Worm (Caenorhabditis elegans): Measurements from ENCODE around the gene Y73C8C.10.
A peak's percentile ranks its signal among the peaks of the same experiment; 100 is the strongest.

Gene Y73C8C.10

ce11 chrV:3159252-3159651, 31.7 kb upstream of the Y73C8C.10 start, which contains the start of gene C36C5.12:
TSS of gene C36C5.12 (minus strand) at chrV:3159352.
- no peak for TF ChIP-seq nhr-71 (tag; optimal IDR thresholded peaks at IDR 0.05)
- no peak for TF ChIP-seq efl-1 (optimal IDR thresholded peaks at IDR 0.05)
- peak in 1 of 2 experiments; percentile 29 for TF ChIP-seq efl-1 (GFP tag; optimal IDR thresholded peaks at IDR 0.05 in 1 of 2)
- no peak for TF ChIP-seq fos-1 (tag; optimal IDR thresholded peaks at IDR 0.05)
- TF ChIP-seq ztf-4 (tag; optimal IDR thresholded peaks at IDR 0.05): no peak

DNA sequence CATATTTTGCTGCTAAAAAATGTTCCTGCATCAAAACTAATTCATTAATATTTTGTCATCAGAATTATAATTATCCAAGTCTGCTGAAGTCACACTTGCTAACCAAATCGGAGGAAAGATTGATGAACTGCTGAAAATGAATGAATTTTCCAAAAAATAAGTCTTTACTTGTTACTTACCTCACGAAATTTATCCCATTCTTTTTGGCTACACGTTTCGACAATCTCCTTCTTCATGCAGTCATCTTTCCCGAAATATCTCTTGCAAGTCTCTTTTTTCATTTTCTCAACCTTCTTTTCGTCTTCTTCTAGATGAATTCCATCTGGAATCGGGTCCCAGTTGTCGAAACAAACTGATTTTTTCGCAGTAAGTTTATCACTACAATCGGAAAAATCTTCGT, 30.8 kb upstream of the Y73C8C.10 start:
- TF ChIP-seq efl-3 (GFP tag; optimal IDR thresholded peaks at IDR 0.05) (no peak), ceh-90 (tag; optimal IDR thresholded peaks at IDR 0.05) (no peak), ztf-4 (tag; optimal IDR thresholded peaks at IDR 0.05) (no peak), egl-13 (tag; optimal IDR thresholded peaks at IDR 0.05) (no peak), fkh-10 (GFP tag; optimal IDR thresholded peaks at IDR 0.05) (no peak), hpl-2 (GFP tag; optimal IDR thresholded peaks at IDR 0.05) (no peak), unc-62 (GFP tag; optimal IDR thresholded peaks at IDR 0.05) (no peak), unc-98 (GFP tag; IDR thresholded peaks at IDR 0.05) (no peak), vab-15 (tag; optimal IDR thresholded peaks at IDR 0.05) (no peak), dsc-1 (tag; optimal IDR thresholded peaks at IDR 0.05) (no peak), lin-13 (GFP tag; optimal IDR thresholded peaks at IDR 0.05) (no peak), nhr-12 (tag; optimal IDR thresholded peaks at IDR 0.05) (no peak), irx-1 (tag; optimal IDR thresholded peaks at IDR 0.05) (no peak), elt-2 (tag; optimal IDR thresholded peaks at IDR 0.05) (no peak)

DNA sequence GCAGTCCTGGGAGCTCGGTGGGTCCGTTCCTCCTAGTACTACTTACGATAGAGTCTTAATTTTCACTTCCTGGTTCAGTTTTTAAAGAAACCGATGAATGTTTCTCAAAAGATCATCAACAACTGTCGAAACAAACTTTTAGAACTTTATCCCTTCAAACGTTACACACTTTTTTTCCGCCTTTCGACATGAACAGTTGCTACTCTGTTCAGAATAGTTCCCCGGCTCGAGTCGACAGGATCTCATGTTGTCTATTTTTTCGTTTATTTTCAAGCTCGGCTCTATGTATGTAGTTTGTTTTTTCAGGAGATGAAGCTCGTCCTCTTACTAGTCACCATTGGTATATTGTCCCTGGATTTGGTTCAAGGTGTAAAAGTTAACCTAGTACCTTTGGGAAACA, 29.2 kb upstream of the Y73C8C.10 start, which contains the start of gene exh-1:
TSS of gene exh-1 (plus strand) at position 301 of the 400 bp plus-strand sequence.
- TF ChIP-seq ces-1 (GFP tag; optimal IDR thresholded peaks at IDR 0.05) (no peak), egl-27 (tag; optimal IDR thresholded peaks at IDR 0.05) (no peak), unc-30 (tag; optimal IDR thresholded peaks at IDR 0.05) (no peak), unc-98 (GFP tag; IDR thresholded peaks at IDR 0.05) (no peak), nhr-85 (tag) (no peak), mdl-1 (tag; optimal IDR thresholded peaks at IDR 0.05) (no peak), elt-3 (tag; optimal IDR thresholded peaks at IDR 0.05) (no peak), ceh-63 (GFP tag; optimal IDR thresholded peaks at IDR 0.05) (no peak), aha-1 (tag; optimal IDR thresholded peaks at IDR 0.05) (no peak), dpl-1 (GFP tag; optimal IDR thresholded peaks at IDR 0.05) (no peak), ceh-82 (tag; optimal IDR thresholded peaks at IDR 0.05) (no peak), dsc-1 (tag; optimal IDR thresholded peaks at IDR 0.05) (no peak), ztf-11 (tag; optimal IDR thresholded peaks at IDR 0.05) (no peak), unc-86 (tag; optimal IDR thresholded peaks at IDR 0.05) (no peak)

ce11 chrV:3155072-3155471, 27.5 kb upstream of the Y73C8C.10 start, which contains the start of gene srab-7:
TSS of gene srab-7 (minus strand) at chrV:3155172.
- TF ChIP-seq tlp-1 (tag; optimal IDR thresholded peaks at IDR 0.05): no peak
- no peak for TF ChIP-seq F16B12.6 (tag; optimal IDR thresholded peaks at IDR 0.05)
- TF ChIP-seq fkh-8 (tag; optimal IDR thresholded peaks at IDR 0.05): no peak
- no peak for TF ChIP-seq zip-4 (GFP tag; optimal IDR thresholded peaks at IDR 0.05)
- TF ChIP-seq snpc-4 (tag; optimal IDR thresholded peaks at IDR 0.05): no peak
- TF ChIP-seq aly-2 (tag; optimal IDR thresholded peaks at IDR 0.05): no peak

DNA sequence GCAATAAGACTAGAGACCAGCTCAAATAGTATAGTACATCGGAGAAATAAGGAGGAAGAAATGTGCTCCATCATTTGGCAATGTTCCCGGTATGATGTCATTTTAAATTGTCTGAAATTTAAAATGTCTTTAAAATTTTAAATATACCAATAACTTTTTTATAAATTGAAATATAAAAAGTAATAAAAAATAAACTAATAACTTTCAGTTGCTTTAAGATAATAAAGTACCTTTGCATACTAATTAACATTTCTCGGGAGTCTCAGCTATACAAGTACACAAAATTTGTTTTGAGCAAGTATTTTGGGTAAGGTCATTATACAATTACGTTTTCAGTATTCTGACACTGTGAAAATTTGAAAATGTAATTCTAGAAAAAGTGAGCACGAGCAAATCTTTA, 24.3 kb upstream of the Y73C8C.10 start, which contains the start of gene srab-6:
TSS of gene srab-6 (minus strand) at position 101 of the 400 bp plus-strand sequence.
- no peak for TF ChIP-seq isw-1 (GFP tag; IDR thresholded peaks at IDR 0.05)
- no peak for TF ChIP-seq sox-4 (tag; optimal IDR thresholded peaks at IDR 0.05)
- TF ChIP-seq egl-27 (tag; optimal IDR thresholded peaks at IDR 0.05): no peak
- TF ChIP-seq mef-2 (tag; optimal IDR thresholded peaks at IDR 0.05): no peak
- no peak for TF ChIP-seq sptf-1 (tag; optimal IDR thresholded peaks at IDR 0.05)
- TF ChIP-seq fos-1 (tag; optimal IDR thresholded peaks at IDR 0.05): no peak
- TF ChIP-seq jun-1 (tag; optimal IDR thresholded peaks at IDR 0.05): no peak
- TF ChIP-seq nhr-19 (GFP tag; conservative IDR thresholded peaks at IDR 0.05): no peak
- no peak for TF ChIP-seq zag-1 (tag; optimal IDR thresholded peaks at IDR 0.05)
- TF ChIP-seq nhr-47 (tag; optimal IDR thresholded peaks at IDR 0.05): no peak
- no peak for TF ChIP-seq egl-13 (tag; optimal IDR thresholded peaks at IDR 0.05)
- no peak for TF ChIP-seq fkh-8 (tag; optimal IDR thresholded peaks at IDR 0.05)
- TF ChIP-seq swsn-7 (tag; optimal IDR thresholded peaks at IDR 0.05): no peak
- TF ChIP-seq unc-62 (GFP tag; optimal IDR thresholded peaks at IDR 0.05): no peak
- no peak for TF ChIP-seq hpl-2 (GFP tag; optimal IDR thresholded peaks at IDR 0.05)
- TF ChIP-seq efl-1 (optimal IDR thresholded peaks at IDR 0.05): no peak
- no peak for TF ChIP-seq efl-1 (GFP tag; optimal IDR thresholded peaks at IDR 0.05 in 1 of 2)
- no peak for TF ChIP-seq mab-9 (GFP tag; IDR thresholded peaks at IDR 0.05)
